Worm (Caenorhabditis elegans) whole organism, L4 larva: ENCODE measurements around the gene fbxa-163.
"Not testable (repeated sequence)": the region's sequence is repeated elsewhere in the genome, so short reads cannot be mapped to it uniquely, and the experiment has no call there.

ENCODE experiments used
- F10B5.3 ChIP-seq: sonication (generic microtip); optimal IDR thresholded peaks from 2 replicates; lab custom pipeline; 2016; ENCODE audit warnings: mild to moderate bottlenecking, missing genetic modification characterization, missing compliant biosample characterization
- T20F7.1 ChIP-seq: fragments of 200-800 bp; sonication (Bioruptor generic); optimal IDR thresholded peaks from 2 replicates; lab custom pipeline; 2018; ENCODE audit warnings: mild to moderate bottlenecking, missing genetic modification characterization, missing compliant biosample characterization
- aha-1 ChIP-seq: fragments of 150-350 bp; peaks from one replicate; lab custom pipeline; 2014; ENCODE audit warnings: missing biosample characterization, missing genetic modification characterization
- aly-2 ChIP-seq: sonication (generic microtip); optimal IDR thresholded peaks from 2 replicates; lab custom pipeline; 2018; ENCODE audit warnings: missing biosample characterization, missing genetic modification characterization
- ceh-20 ChIP-seq: fragments of 200-800 bp; sonication (Bioruptor generic); IDR thresholded peaks from 2 replicates; pipeline ENCODE4 v1.3.6; 2022; ENCODE audit warnings: missing genetic modification reagents, missing genetic modification characterization, missing compliant biosample characterization
- ceh-28 ChIP-seq: fragments of 150-350 bp; optimal IDR thresholded peaks from 2 replicates; lab custom pipeline; 2014; ENCODE audit warnings: missing biosample characterization, missing genetic modification reagents, missing genetic modification characterization
- dmd-6 ChIP-seq: fragments of 200-800 bp; sonication (Bioruptor generic); IDR thresholded peaks from 2 replicates; pipeline ENCODE4 v1.3.6; 2022; ENCODE audit warnings: missing genetic modification reagents, missing genetic modification characterization, missing compliant biosample characterization
- dmd-9 ChIP-seq: fragments of 200-800 bp; sonication (Bioruptor generic); IDR thresholded peaks from 2 replicates; pipeline ENCODE4 v1.3.6; 2022; ENCODE audit warnings: missing genetic modification reagents, missing genetic modification characterization, missing compliant biosample characterization
- fos-1 ChIP-seq: fragments of 150-350 bp; optimal IDR thresholded peaks from 2 replicates; lab custom pipeline; 2014; ENCODE audit warnings: missing biosample characterization, missing genetic modification characterization
- gei-8 ChIP-seq: fragments of 200-800 bp; sonication (Bioruptor generic); optimal IDR thresholded peaks from 2 replicates; lab custom pipeline; 2018; ENCODE audit warnings: mild to moderate bottlenecking, missing genetic modification characterization, missing compliant biosample characterization
- hif-1 ChIP-seq, 2 experiments: sonication (generic microtip); optimal IDR thresholded peaks; 2 replicates each; lab custom pipeline; 2016 to 2017; ENCODE audit warnings: missing compliant biosample characterization in 2 of 2, missing genetic modification characterization in 2 of 2, missing genetic modification reagents in 2 of 2, missing genotype in 2 of 2, mild to moderate bottlenecking in 1 of 2
- hlh-11 ChIP-seq: fragments of 200-800 bp; sonication (Bioruptor generic); optimal IDR thresholded peaks from 2 replicates; lab custom pipeline; 2018; ENCODE audit warnings: mild to moderate bottlenecking, missing genetic modification characterization, missing compliant biosample characterization
- lin-1 ChIP-seq: fragments of 200-800 bp; sonication (Bioruptor generic); IDR thresholded peaks from 2 replicates; pipeline ENCODE4 v1.3.6; 2022; ENCODE audit warnings: missing genetic modification reagents, missing genetic modification characterization, missing compliant biosample characterization
- lin-15B ChIP-seq: fragments of 150-350 bp; sonication (generic microtip); optimal IDR thresholded peaks from 3 replicates; lab custom pipeline; 2014; ENCODE audit warnings: missing biosample characterization, missing genetic modification characterization
- lin-29 ChIP-seq: fragments of 200-800 bp; sonication (Bioruptor generic); IDR thresholded peaks from 2 replicates; pipeline ENCODE4 v1.3.6; 2022; ENCODE audit warnings: missing genetic modification reagents, missing genetic modification characterization, missing compliant biosample characterization
- lin-39 ChIP-seq: fragments of 150-350 bp; optimal IDR thresholded peaks from 2 replicates; lab custom pipeline; 2014; ENCODE audit warnings: missing biosample characterization, missing genetic modification reagents, missing genetic modification characterization
- madf-9 ChIP-seq: fragments of 200-800 bp; sonication (Bioruptor generic); conservative IDR thresholded peaks from 2 replicates; pipeline ENCODE4 v1.3.6; 2022; ENCODE audit warnings: missing genetic modification reagents, missing genetic modification characterization, missing compliant biosample characterization
- mdl-1 ChIP-seq, 2 experiments: fragments of 150-350 bp in 1 of 2; sonication (generic microtip) in 1 of 2; optimal IDR thresholded peaks; 2 replicates each; lab custom pipeline; 2014 to 2017; ENCODE audit warnings: missing biosample characterization in 2 of 2, missing genetic modification characterization in 2 of 2
- mes-2 ChIP-seq: sonication (generic microtip); optimal IDR thresholded peaks from 2 replicates; lab custom pipeline; 2016; ENCODE audit warnings: missing genotype, mild to moderate bottlenecking, missing genetic modification characterization, missing compliant biosample characterization; ENCODE audit not compliant: poor library complexity, severe bottlenecking
- nhr-111 ChIP-seq: fragments of 200-800 bp; sonication (Bioruptor generic); optimal IDR thresholded peaks from 2 replicates; lab custom pipeline; 2018; ENCODE audit warnings: mild to moderate bottlenecking, missing genetic modification characterization, missing compliant biosample characterization
- nhr-237 ChIP-seq: sonication (generic microtip); optimal IDR thresholded peaks from 2 replicates; lab custom pipeline; 2017; ENCODE audit warnings: missing biosample characterization, missing genetic modification characterization
- nhr-28 ChIP-seq: fragments of 150-350 bp; optimal IDR thresholded peaks from 2 replicates; lab custom pipeline; 2014; ENCODE audit warnings: missing biosample characterization, missing genetic modification characterization
- nhr-48 ChIP-seq: sonication (generic microtip); optimal IDR thresholded peaks from 2 replicates; lab custom pipeline; 2016; ENCODE audit warnings: mild to moderate bottlenecking, missing genetic modification characterization, missing compliant biosample characterization
- nhr-76 ChIP-seq: fragments of 150-350 bp; optimal IDR thresholded peaks from 2 replicates; lab custom pipeline; 2014; ENCODE audit warnings: missing biosample characterization, missing genetic modification characterization
- saeg-2 ChIP-seq: fragments of 200-800 bp; sonication (Bioruptor generic); IDR thresholded peaks from 2 replicates; pipeline ENCODE4 v1.3.6; 2022; ENCODE audit warnings: missing genetic modification reagents, missing genetic modification characterization, missing compliant biosample characterization
- sdz-12 ChIP-seq: fragments of 200-800 bp; sonication (Bioruptor generic); optimal IDR thresholded peaks from 2 replicates; lab custom pipeline; 2018; ENCODE audit warnings: mild to moderate bottlenecking, missing genetic modification characterization, missing compliant biosample characterization
- set-16 ChIP-seq: fragments of 200-800 bp; sonication (Bioruptor generic); IDR thresholded peaks from 2 replicates; pipeline ENCODE4 v1.3.6; 2022; ENCODE audit warnings: missing genetic modification reagents, missing genetic modification characterization, missing compliant biosample characterization
- spr-3 ChIP-seq: fragments of 200-800 bp; sonication (Bioruptor generic); optimal IDR thresholded peaks from 2 replicates; lab custom pipeline; 2018; ENCODE audit warnings: mild to moderate bottlenecking, missing genetic modification characterization, missing compliant biosample characterization
- tag-97 ChIP-seq: fragments of 200-800 bp; sonication (Bioruptor generic); IDR thresholded peaks from 2 replicates; pipeline ENCODE4 v1.3.6; 2022; ENCODE audit warnings: missing genetic modification characterization, missing compliant biosample characterization
- tra-1 ChIP-seq: fragments of 200-800 bp; sonication (Bioruptor generic); IDR thresholded peaks from 2 replicates; pipeline ENCODE4 v1.3.6; 2022; ENCODE audit warnings: missing genetic modification reagents, missing genetic modification characterization, missing compliant biosample characterization
- vab-7 ChIP-seq: fragments of 200-800 bp; sonication (Bioruptor generic); IDR thresholded peaks from 2 replicates; pipeline ENCODE4 v1.3.6; 2022; ENCODE audit warnings: missing genetic modification reagents, missing genetic modification characterization, missing compliant biosample characterization
- ztf-11 ChIP-seq: fragments of 150-350 bp; optimal IDR thresholded peaks from 2 replicates; lab custom pipeline; 2014; ENCODE audit warnings: missing biosample characterization, missing genetic modification characterization

fbxa-163 gene

DNA sequence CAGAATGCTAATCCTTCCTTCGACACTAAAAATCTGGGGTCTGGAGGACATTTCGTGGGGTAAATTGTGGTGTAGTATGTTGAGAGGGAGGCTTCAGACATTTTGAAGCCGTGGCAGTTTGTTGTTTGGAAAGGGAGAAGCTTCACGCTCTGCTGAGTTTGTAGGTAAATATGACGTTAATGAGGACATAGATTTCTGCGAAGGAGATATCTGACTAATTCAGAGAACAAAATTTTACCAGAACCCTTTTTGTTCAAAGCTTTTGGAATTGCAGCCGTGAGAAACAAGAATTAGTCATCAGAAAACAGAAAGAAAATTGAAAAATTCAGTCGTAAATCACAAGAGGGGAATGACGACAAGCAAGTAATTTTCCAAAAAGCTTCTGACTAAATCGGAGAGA, 30.0 kb upstream of the fbxa-163 start, which contains the start of gene srh-72:
srh-72 (minus strand) TSS at position 101 of the 400 bp plus-strand sequence.
- no peak for TF ChIP-seq saeg-2 (GFP tag; lab: Robert Waterston, UW)
- no peak for TF ChIP-seq mdl-1 (tag; optimal IDR thresholded peaks at IDR 0.05; lab: Kevin White, UChicago)
- no peak for TF ChIP-seq tag-97 (GFP tag; lab: Robert Waterston, UW)
- no peak for TF ChIP-seq F10B5.3 (tag; lab: Kevin White, UChicago)
- TF ChIP-seq lin-15B (tag; lab: Kevin White, UChicago), result no peak
- no peak for TF ChIP-seq dmd-9
- no peak for TF ChIP-seq vab-7 (GFP tag; lab: Robert Waterston, UW)
- no peak for TF ChIP-seq mes-2 (tag; lab: Kevin White, UChicago)
- no peak for TF ChIP-seq nhr-237
- no peak for TF ChIP-seq nhr-111 (GFP tag; lab: Kevin White, UChicago)
- TF ChIP-seq hlh-11 (tag; lab: Kevin White, UChicago), result no peak
- TF ChIP-seq ztf-11, result no peak
- TF ChIP-seq tra-1 (GFP tag; lab: Robert Waterston, UW), result no peak
- TF ChIP-seq nhr-48 (tag; lab: Kevin White, UChicago), result no peak
- TF ChIP-seq sdz-12 (GFP tag; lab: Kevin White, UChicago), result no peak
- no peak for TF ChIP-seq fos-1 (tag; lab: Kevin White, UChicago)
- TF ChIP-seq, all 104 proteins: peak for 0

DNA sequence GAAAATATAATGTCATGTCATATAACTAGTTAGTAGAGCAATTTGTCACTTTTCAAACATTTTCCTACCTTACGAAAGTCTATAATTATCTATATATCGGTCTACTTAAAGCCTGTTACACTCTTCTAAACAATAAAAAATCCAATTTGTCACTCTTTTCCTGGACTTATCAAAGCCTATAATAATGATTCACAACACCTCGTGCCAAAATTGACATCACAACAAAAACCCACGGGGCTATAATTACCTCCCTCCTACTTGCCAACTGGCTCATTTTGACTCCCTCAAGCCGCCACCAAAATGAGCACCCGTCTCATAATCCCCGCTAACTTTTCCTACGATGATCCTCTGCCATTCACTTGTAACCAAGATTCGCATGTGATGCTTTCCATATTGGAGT, 25.9 kb upstream of the fbxa-163 start, which contains the start of gene srg-20:
srg-20 (plus strand) TSS at position 301 of the 400 bp plus-strand sequence.
- TF ChIP-seq nhr-111 (GFP tag; lab: Kevin White, UChicago); set-16; nhr-76 (tag; lab: Kevin White, UChicago): not testable (repeated sequence)

DNA sequence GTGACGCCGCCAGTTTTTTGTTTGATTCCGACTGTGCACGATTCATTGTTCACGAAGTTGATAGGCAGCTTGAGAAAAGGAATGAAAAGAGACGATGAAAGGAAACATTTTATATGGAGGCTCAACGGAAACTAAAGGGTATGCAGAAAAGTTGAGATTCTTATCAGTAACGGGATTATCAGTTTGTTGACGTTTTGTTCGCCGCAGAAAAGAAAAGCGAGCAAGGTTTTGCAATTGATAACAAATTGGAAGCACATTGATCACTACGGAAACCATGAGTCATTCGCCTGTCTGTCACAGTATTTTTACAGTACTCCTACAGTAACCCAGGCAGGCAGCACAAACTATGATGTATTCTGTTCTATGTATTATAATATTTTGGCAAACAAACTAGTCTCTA, 25.4 kb upstream of the fbxa-163 start:
- no peak for TF ChIP-seq T20F7.1 (GFP tag; lab: Kevin White, UChicago)
- TF ChIP-seq nhr-28 (tag; lab: Kevin White, UChicago), result peak; percentile 4
- TF ChIP-seq dmd-6 (GFP tag; lab: Robert Waterston, UW), result peak; percentile 52; the same call in 1 of the 2 replicates
- TF ChIP-seq lin-29 (GFP tag; lab: Robert Waterston, UW), result no peak
- TF ChIP-seq gei-8 (GFP tag; lab: Kevin White, UChicago), result no peak
- TF ChIP-seq hif-1 (tag; optimal IDR thresholded peaks at IDR 0.05; lab: Kevin White, UChicago), result no peak
- peak; percentile 46 for TF ChIP-seq aha-1 (tag; lab: Kevin White, UChicago)

DNA sequence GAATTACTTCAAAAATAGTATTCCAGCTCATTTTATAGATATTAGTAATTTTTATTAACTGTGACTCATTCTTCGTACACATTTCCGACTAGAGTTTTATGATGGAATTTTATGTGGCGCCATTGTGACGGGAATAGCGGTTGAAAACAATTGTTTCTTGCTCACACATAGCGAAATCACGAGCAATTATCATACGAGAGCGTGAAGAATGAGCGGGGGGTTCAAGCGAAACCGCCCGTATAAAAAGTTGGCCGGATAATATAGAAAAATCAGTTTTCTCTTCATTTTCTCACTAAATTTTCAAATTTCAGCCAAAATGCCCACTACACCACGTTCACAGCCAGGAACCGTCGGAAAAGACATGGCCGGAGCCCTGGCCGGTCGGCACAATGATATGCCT, 23.0 kb upstream of the fbxa-163 start, which contains the start of gene C08E3.1:
C08E3.1 (plus strand) TSS at position 301 of the 400 bp plus-strand sequence.
- TF ChIP-seq lin-1 (GFP tag; lab: Robert Waterston, UW); madf-9 (GFP tag; lab: Robert Waterston, UW); aly-2: not testable (repeated sequence)

DNA sequence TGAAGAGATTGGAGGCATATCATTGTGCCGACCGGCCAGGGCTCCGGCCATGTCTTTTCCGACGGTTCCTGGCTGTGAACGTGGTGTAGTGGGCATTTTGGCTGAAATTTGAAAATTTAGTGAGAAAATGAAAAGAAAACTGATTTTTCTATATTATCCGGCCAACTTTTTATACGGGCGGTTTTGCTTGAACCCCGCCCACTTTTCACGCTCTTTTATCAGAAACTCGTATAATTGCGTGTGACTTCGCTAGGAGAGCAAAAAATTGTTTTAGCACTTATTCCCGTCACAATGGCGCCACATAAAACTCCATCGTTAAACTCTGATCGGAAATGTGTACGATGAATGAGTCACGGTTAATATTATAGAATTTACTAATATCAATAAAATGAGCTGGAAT, 21.7 kb upstream of the fbxa-163 start, which contains the start of gene C08E3.13:
C08E3.13 (minus strand) TSS at position 101 of the 400 bp plus-strand sequence.
- not testable (repeated sequence) for TF ChIP-seq fos-1 (tag; lab: Kevin White, UChicago); ceh-20 (GFP tag; lab: Robert Waterston, UW); nhr-76 (tag; lab: Kevin White, UChicago)

DNA sequence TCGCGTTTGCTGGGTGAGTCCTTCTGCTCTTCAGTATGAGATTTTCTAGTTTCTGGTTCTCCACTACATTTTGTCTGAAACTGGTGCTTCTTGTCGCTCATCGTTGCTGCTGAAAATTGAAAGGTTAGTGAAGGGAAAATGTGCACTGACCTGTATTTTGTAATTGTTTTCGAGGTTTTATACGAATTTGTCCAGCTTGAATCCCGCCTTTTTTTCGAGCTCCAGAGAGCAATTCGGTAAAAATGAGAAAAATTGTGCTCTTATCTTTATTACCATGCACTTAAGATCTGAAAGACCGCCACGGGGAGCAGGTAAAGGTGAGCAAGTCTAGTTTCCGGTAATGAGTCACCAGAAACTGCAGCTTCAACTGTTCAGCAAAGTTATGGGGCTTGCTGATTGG, 17.3 kb upstream of the fbxa-163 start, which contains the start of gene C08E3.15:
C08E3.15 (minus strand) TSS at position 101 of the 400 bp plus-strand sequence.
- not testable (repeated sequence) for TF ChIP-seq spr-3 (GFP tag; lab: Kevin White, UChicago); ceh-28 (tag; lab: Kevin White, UChicago); lin-39
